Worm (Caenorhabditis elegans): ENCODE measurements around the gene mrpl-1.

DNA sequence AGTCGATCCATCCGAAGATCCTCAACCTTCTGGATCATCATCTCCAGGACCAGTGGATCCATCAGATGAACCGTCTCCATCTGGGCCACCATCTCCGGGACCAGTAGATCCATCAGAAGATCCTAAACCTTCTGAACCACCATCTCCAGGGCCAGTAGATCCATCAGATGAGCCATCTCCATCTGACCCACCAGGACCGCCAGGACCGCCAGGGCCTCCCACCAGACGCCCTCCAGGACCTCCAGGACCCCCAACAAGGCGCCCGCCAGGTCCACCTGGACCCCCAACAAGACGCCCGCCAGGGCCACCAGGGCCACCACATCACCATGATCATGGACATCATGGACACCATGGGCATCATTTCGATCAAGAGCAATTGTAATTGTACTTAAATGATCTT is 17.8 kb upstream of the mrpl-1 start:
- TF ChIP-seq flt-1 (GFP tag; IDR thresholded peaks at IDR 0.05): no peak
- TF ChIP-seq ztf-23 (GFP tag; IDR thresholded peaks at IDR 0.05): no peak
- no peak for TF ChIP-seq T22C8.4 (GFP tag; IDR thresholded peaks at IDR 0.05)
